Worm (Caenorhabditis elegans): ENCODE measurements around the gene famp-1.

DNA sequence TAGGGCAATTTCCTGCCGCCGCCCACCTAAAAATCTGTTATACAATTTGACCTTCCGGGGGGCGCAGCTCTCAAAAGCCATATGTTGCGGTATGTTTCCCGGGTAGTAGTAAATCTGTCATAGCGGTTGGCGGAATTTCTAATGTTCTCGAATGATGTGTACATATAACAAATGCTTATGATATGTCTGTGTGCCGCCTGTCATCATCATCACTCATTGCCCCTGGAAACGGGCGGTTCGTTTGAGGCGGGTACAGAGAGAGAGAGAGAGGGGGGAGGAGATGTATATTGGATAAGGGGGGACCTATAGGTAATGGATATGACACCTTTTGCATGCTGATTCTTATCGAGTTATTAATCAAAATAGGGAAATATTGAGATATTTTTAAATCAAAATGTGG lies 33.2 kb upstream of the famp-1 start:
- TF ChIP-seq egl-18 (GFP tag; IDR thresholded peaks at IDR 0.05), result no peak
- no peak for TF ChIP-seq rcor-1 (GFP tag; IDR thresholded peaks at IDR 0.05)
- no peak for TF ChIP-seq ama-1 (optimal IDR thresholded peaks at IDR 0.05)
- TF ChIP-seq ama-1 (GFP tag; optimal IDR thresholded peaks at IDR 0.05), result no peak
- TF ChIP-seq akir-1 (GFP tag; optimal IDR thresholded peaks at IDR 0.05), result no peak
- TF ChIP-seq unc-130 (GFP tag; optimal IDR thresholded peaks at IDR 0.05), result no peak
- TF ChIP-seq lag-1 (GFP tag; IDR thresholded peaks at IDR 0.05), result no peak
- no peak for TF ChIP-seq unc-62 (GFP tag; optimal IDR thresholded peaks at IDR 0.05)
- TF ChIP-seq pha-4 (tag; optimal IDR thresholded peaks at IDR 0.05), result no peak
- TF ChIP-seq mcd-1 (GFP tag; IDR thresholded peaks at IDR 0.05), result no peak
- TF ChIP-seq atf-7 (tag; optimal IDR thresholded peaks at IDR 0.05), result no peak
- TF ChIP-seq xnd-1 (tag; optimal IDR thresholded peaks at IDR 0.05), result no peak
